Fruit fly (Drosophila melanogaster) whole organism, wandering third instar larva: ENCODE results near the gene Cyp4g15.
A peak's percentile ranks its signal among the peaks of the same experiment; 100 is the strongest.

Source experiments
- Abd-B ChIP-seq: fragments of >200 bp; optimal IDR thresholded peaks from 2 replicates; lab custom pipeline; 2017; ENCODE audit warnings: missing biosample characterization, missing genetic modification characterization
- CG32264 ChIP-seq: fragments of 200-800 bp; sonication (Bioruptor generic); optimal IDR thresholded peaks from 2 replicates; lab custom pipeline; 2016; ENCODE audit warnings: missing biosample characterization, missing genetic modification characterization
- CG9705 ChIP-seq: fragments of 200-800 bp; sonication (Bioruptor generic); optimal IDR thresholded peaks from 2 replicates; lab custom pipeline; 2018; ENCODE audit warnings: missing biosample characterization, mild to moderate bottlenecking, missing genetic modification characterization
- CrebA ChIP-seq: fragments of 200-800 bp; sonication (Bioruptor generic); optimal IDR thresholded peaks from 2 replicates; lab custom pipeline; 2016; ENCODE audit warnings: missing biosample characterization, mild to moderate bottlenecking, missing genetic modification characterization, borderline replicate concordance
- Dfd ChIP-seq: fragments of >200 bp; optimal IDR thresholded peaks from 2 replicates; lab custom pipeline; 2017; ENCODE audit warnings: missing biosample characterization, missing genetic modification characterization
- Dif ChIP-seq: fragments of 200-275, 200-300 bp; sonication (Bioruptor generic); optimal IDR thresholded peaks from 2 replicates; lab custom pipeline; 2018; ENCODE audit warnings: missing biosample characterization, missing genetic modification characterization; ENCODE audit not compliant: partially characterized antibody
- GATAd ChIP-seq: sonication (Bioruptor generic); optimal IDR thresholded peaks from 2 replicates; lab custom pipeline; 2016; ENCODE audit warnings: missing biosample characterization, missing genetic modification characterization
- Hnf4 ChIP-seq: fragments of 200-800 bp; sonication (Bioruptor generic); optimal IDR thresholded peaks from 2 replicates; lab custom pipeline; 2016; ENCODE audit warnings: missing biosample characterization, mild to moderate bottlenecking, missing genetic modification characterization
- Hr78 ChIP-seq: fragments of >200 bp; optimal IDR thresholded peaks from 2 replicates; lab custom pipeline; 2017; ENCODE audit warnings: missing biosample characterization, missing genetic modification characterization
- Hr83 ChIP-seq: fragments of 200-300 bp; sonication (Bioruptor generic); optimal IDR thresholded peaks from 2 replicates; lab custom pipeline; 2016; ENCODE audit warnings: missing biosample characterization, mild to moderate bottlenecking, missing genetic modification characterization, moderate library complexity; ENCODE audit not compliant: poor library complexity, severe bottlenecking
- Jra ChIP-seq: sonication (Bioruptor generic); optimal IDR thresholded peaks from 2 replicates; lab custom pipeline; 2016; ENCODE audit warnings: missing biosample characterization, missing genetic modification characterization
- Mio ChIP-seq: sonication (Bioruptor generic); optimal IDR thresholded peaks from 2 replicates; lab custom pipeline; 2016; ENCODE audit warnings: missing biosample characterization, missing genetic modification characterization
- N ChIP-seq: fragments of >200 bp; optimal IDR thresholded peaks from 2 replicates; lab custom pipeline; 2018; ENCODE audit warnings: missing biosample characterization, missing external identifiers, missing genetic modification characterization
- OdsH ChIP-seq: fragments of 200-800 bp; sonication (Bioruptor generic); optimal IDR thresholded peaks from 2 replicates; lab custom pipeline; 2016; ENCODE audit warnings: missing biosample characterization, mild to moderate bottlenecking, missing genetic modification characterization
- Rel ChIP-seq, 2 experiments: fragments of 200-800 bp; sonication (Bioruptor generic) in 1 of 2; optimal IDR thresholded peaks; 2 replicates in 1 of 2; 3 replicates in 1 of 2; lab custom pipeline; 2016 to 2019; ENCODE audit warnings: mild to moderate bottlenecking in 2 of 2, missing biosample characterization in 2 of 2, missing genetic modification characterization in 2 of 2, moderate library complexity in 1 of 2
- Sp1 ChIP-seq: fragments of 200-800 bp; sonication (Bioruptor generic); optimal IDR thresholded peaks from 3 replicates; lab custom pipeline; 2019; ENCODE audit warnings: missing biosample characterization, mild to moderate bottlenecking, missing genetic modification characterization, moderate library complexity
- Vsx2 ChIP-seq: fragments of 200-300, 225-300 bp; sonication (Bioruptor generic); optimal IDR thresholded peaks from 2 replicates; lab custom pipeline; 2018; ENCODE audit warnings: missing biosample characterization, missing genetic modification characterization; ENCODE audit not compliant: partially characterized antibody
- br ChIP-seq: fragments of 200-800 bp; sonication (Bioruptor generic); optimal IDR thresholded peaks from 2 replicates; lab custom pipeline; 2016; ENCODE audit warnings: missing biosample characterization, missing genetic modification characterization
- brk ChIP-seq: fragments of 200-800 bp; sonication (Bioruptor generic); optimal IDR thresholded peaks from 2 replicates; lab custom pipeline; 2016; ENCODE audit warnings: missing biosample characterization, mild to moderate bottlenecking, missing genetic modification characterization
- dl ChIP-seq, 2 experiments: fragments of 175-275, 200-275 bp in 1 of 2; fragments of 200-275 bp in 1 of 2; sonication (Bioruptor generic); optimal IDR thresholded peaks; lab custom pipeline; 2018; ENCODE audit warnings: mild to moderate bottlenecking in 2 of 2, missing biosample characterization in 2 of 2, missing genetic modification characterization in 2 of 2, moderate library complexity in 2 of 2; ENCODE audit not compliant: partially characterized antibody in 2 of 2, insufficient read depth in 1 of 2
- dmrt93B ChIP-seq: fragments of 200-800 bp; sonication (Bioruptor generic); optimal IDR thresholded peaks from 2 replicates; lab custom pipeline; 2018; ENCODE audit warnings: missing biosample characterization, mild to moderate bottlenecking, missing genetic modification characterization
- dsf ChIP-seq: sonication (Bioruptor generic); optimal IDR thresholded peaks from 2 replicates; lab custom pipeline; 2016; ENCODE audit warnings: missing biosample characterization, missing genetic modification characterization, borderline replicate concordance
- foxo ChIP-seq, 2 experiments: fragments of 200-800 bp; sonication (Bioruptor generic); optimal IDR thresholded peaks; 2 replicates in 1 of 2; 3 replicates in 1 of 2; lab custom pipeline; 2016 to 2017; ENCODE audit warnings: missing biosample characterization in 2 of 2, missing genetic modification characterization in 2 of 2
- fru ChIP-seq: fragments of 200-800 bp; sonication (Bioruptor generic); optimal IDR thresholded peaks from 3 replicates; lab custom pipeline; 2016; ENCODE audit warnings: missing biosample characterization, mild to moderate bottlenecking, missing genetic modification characterization
- h ChIP-seq: fragments of 200-800 bp; sonication (Bioruptor generic); optimal IDR thresholded peaks from 3 replicates; lab custom pipeline; 2016; ENCODE audit warnings: missing biosample characterization, mild to moderate bottlenecking, missing genetic modification characterization
- lola ChIP-seq: fragments of >200 bp; optimal IDR thresholded peaks from 2 replicates; lab custom pipeline; 2017; ENCODE audit warnings: missing biosample characterization, missing genetic modification characterization
- pan ChIP-seq: fragments of >200 bp; optimal IDR thresholded peaks from 2 replicates; lab custom pipeline; 2017
- psq ChIP-seq: fragments of 200-800 bp; sonication (Bioruptor generic); optimal IDR thresholded peaks from 3 replicates; lab custom pipeline; 2017; ENCODE audit warnings: missing biosample characterization, mild to moderate bottlenecking, missing genetic modification characterization, moderate library complexity
- rgr ChIP-seq: fragments of 200-800 bp; sonication (Bioruptor generic); optimal IDR thresholded peaks from 3 replicates; lab custom pipeline; 2016; ENCODE audit warnings: missing biosample characterization, mild to moderate bottlenecking, missing genetic modification characterization
- sage ChIP-seq: fragments of 200-800 bp; sonication (Bioruptor generic); optimal IDR thresholded peaks from 2 replicates; lab custom pipeline; 2016; ENCODE audit warnings: missing biosample characterization, mild to moderate bottlenecking, missing genetic modification characterization
- sv ChIP-seq: fragments of 200-800 bp; sonication (Bioruptor generic); optimal IDR thresholded peaks from 3 replicates; lab custom pipeline; 2016; ENCODE audit warnings: missing biosample characterization, missing genetic modification characterization
- tai ChIP-seq: sonication (Bioruptor generic); optimal IDR thresholded peaks from 2 replicates; lab custom pipeline; 2016; ENCODE audit warnings: missing biosample characterization, missing genetic modification characterization
- usp ChIP-seq: fragments of >200 bp; optimal IDR thresholded peaks from 2 replicates; lab custom pipeline; 2017; ENCODE audit warnings: missing biosample characterization, missing genetic modification characterization

The Cyp4g15 gene

dm6 chrX:11476758-11477157, at the start of gene Cyp4g15:
Gene Cyp4g15, plus strand, starts transcription at chrX:11477058.
- TF ChIP-seq Mio (GFP tag; lab: Kevin White, UChicago) = no peak
- TF ChIP-seq fru (GFP tag; lab: Kevin White, UChicago) = no peak
- no peak for TF ChIP-seq OdsH
- no peak for TF ChIP-seq Abd-B (GFP tag; lab: Kevin White, UChicago)
- TF ChIP-seq Hr83 = no peak
- TF ChIP-seq br (GFP tag; lab: Kevin White, UChicago) = no peak
- no peak for TF ChIP-seq tai (GFP tag; lab: Kevin White, UChicago)
- no peak for TF ChIP-seq sv (GFP tag; lab: Kevin White, UChicago)
- no peak for TF ChIP-seq Hr78 (GFP tag; lab: Kevin White, UChicago)
- TF ChIP-seq CG9705 (GFP tag; lab: Kevin White, UChicago) = no peak
- no peak for TF ChIP-seq h
- no peak for TF ChIP-seq usp (GFP tag; lab: Kevin White, UChicago)
- TF ChIP-seq N (GFP tag; lab: Kevin White, UChicago) = no peak
- TF ChIP-seq rgr (GFP tag; lab: Kevin White, UChicago) = no peak
- TF ChIP-seq Rel (GFP tag; optimal IDR thresholded peaks at IDR 0.05; lab: Kevin White, UChicago) = no peak
- TF ChIP-seq Rel (tag; optimal IDR thresholded peaks at IDR 0.05; lab: Kevin White, UChicago) = no peak
- TF ChIP-seq CG32264 = no peak
- TF ChIP-seq dl (GFP tag; optimal IDR thresholded peaks at IDR 0.05; lab: Kevin White, UChicago; ENCODE audit: insufficient read depth in 1 of 2, partially characterized antibody in 2 of 2) = no peak
- TF ChIP-seq, all 38 proteins: peak for 0

DNA sequence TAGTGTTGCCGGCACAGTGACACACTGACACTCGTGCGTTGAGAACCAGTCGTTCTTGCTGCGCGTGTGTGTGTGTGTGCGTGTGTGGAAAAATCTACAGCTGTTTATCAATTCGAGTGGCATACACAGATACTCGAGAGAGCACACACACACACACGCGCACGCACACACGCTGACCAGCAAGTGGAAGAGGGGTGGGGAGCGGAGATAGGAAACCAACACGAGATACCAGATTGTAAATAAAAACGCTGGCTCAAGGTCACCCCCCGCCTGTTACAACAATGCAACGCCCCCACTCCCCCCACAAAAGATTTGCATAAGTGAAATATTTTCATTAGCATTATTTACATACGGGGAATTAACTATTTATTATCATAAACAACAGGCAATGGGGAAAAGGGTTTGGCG, 49.6 kb upstream of the Cyp4g15 start:
- TF ChIP-seq CG9705 (GFP tag; lab: Kevin White, UChicago) (no peak), Hr83 (peak; percentile 19), brk (GFP tag; lab: Kevin White, UChicago) (no peak), Dif (GFP tag; lab: Kevin White, UChicago) (no peak), fru (GFP tag; lab: Kevin White, UChicago) (peak; percentile 58), CrebA (GFP tag; lab: Kevin White, UChicago) (no peak), tai (GFP tag; lab: Kevin White, UChicago) (no peak), Abd-B (GFP tag; lab: Kevin White, UChicago) (no peak), Mio (GFP tag; lab: Kevin White, UChicago) (no peak), Hr78 (GFP tag; lab: Kevin White, UChicago) (no peak), N (GFP tag; lab: Kevin White, UChicago) (no peak), Jra (no peak), lola (no peak), sv (GFP tag; lab: Kevin White, UChicago) (no peak), CG32264 (no peak), OdsH (peak; percentile 22), rgr (GFP tag; lab: Kevin White, UChicago) (peak; percentile 28), Rel (GFP tag; optimal IDR thresholded peaks at IDR 0.05; lab: Kevin White, UChicago) (no peak), Rel (tag; optimal IDR thresholded peaks at IDR 0.05; lab: Kevin White, UChicago) (peak; percentile 56), Sp1 (GFP tag; lab: Kevin White, UChicago) (peak; percentile 42), dsf (GFP tag; lab: Kevin White, UChicago) (no peak), GATAd (GFP tag; lab: Kevin White, UChicago) (no peak), pan (no peak), Vsx2 (no peak), foxo (GFP tag; optimal IDR thresholded peaks at IDR 0.05; lab: Kevin White, UChicago) (peak in 1 of 2 experiments; percentile 25), Hnf4 (GFP tag; lab: Kevin White, UChicago) (no peak), h (peak; percentile 59), br (GFP tag; lab: Kevin White, UChicago) (peak; percentile 25), psq (GFP tag; lab: Kevin White, UChicago) (no peak), dl (GFP tag; optimal IDR thresholded peaks at IDR 0.05; lab: Kevin White, UChicago; ENCODE audit: insufficient read depth in 1 of 2, partially characterized antibody in 2 of 2) (no peak), sage (no peak), Dfd (no peak), dmrt93B (GFP tag; lab: Kevin White, UChicago) (no peak)

DNA sequence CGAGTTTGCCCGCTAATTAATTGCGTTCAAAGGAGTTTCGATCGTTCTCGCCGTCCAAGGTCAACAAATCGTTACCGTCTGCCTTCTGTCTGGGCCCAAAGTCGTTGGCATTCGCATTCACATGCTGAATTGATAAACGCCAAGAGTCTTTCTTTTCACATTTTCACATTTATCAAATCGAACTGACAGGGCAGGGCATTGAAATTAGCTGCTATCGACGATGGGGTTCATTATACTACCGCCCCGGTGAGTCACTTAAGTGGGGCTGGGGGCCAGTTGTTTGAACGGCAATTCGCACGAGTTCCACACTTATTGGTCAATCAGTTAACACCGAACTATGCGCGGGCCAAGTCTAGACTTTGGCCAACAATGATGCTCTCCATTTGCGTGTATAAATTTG, 45.9 kb upstream of the Cyp4g15 start:
- TF ChIP-seq br (GFP tag; lab: Kevin White, UChicago) = no peak
- no peak for TF ChIP-seq rgr (GFP tag; lab: Kevin White, UChicago)
- peak; percentile 36 for TF ChIP-seq h
- no peak for TF ChIP-seq pan
- no peak for TF ChIP-seq dmrt93B (GFP tag; lab: Kevin White, UChicago)
- TF ChIP-seq GATAd (GFP tag; lab: Kevin White, UChicago) = no peak
- no peak for TF ChIP-seq brk (GFP tag; lab: Kevin White, UChicago)
- TF ChIP-seq foxo (GFP tag; optimal IDR thresholded peaks at IDR 0.05; lab: Kevin White, UChicago) = no peak
- TF ChIP-seq Hr78 (GFP tag; lab: Kevin White, UChicago) = no peak
- TF ChIP-seq CrebA (GFP tag; lab: Kevin White, UChicago) = no peak
- peak; percentile 13 for TF ChIP-seq tai (GFP tag; lab: Kevin White, UChicago)
